Worm (Caenorhabditis elegans) whole organism, L3 larva: Measurements from ENCODE around the gene Y17G7B.12.

ENCODE experiments used
- R02D3.7 ChIP-seq: fragments of 150-350 bp; optimal IDR thresholded peaks from 2 replicates; lab custom pipeline; 2014; ENCODE audit warnings: missing biosample characterization, missing genetic modification characterization
- ZK546.5 ChIP-seq: sonication (generic microtip); optimal IDR thresholded peaks from 2 replicates; lab custom pipeline; 2017; ENCODE audit warnings: missing biosample characterization, missing genetic modification characterization
- aly-2 ChIP-seq: fragments of 150-350 bp; optimal IDR thresholded peaks from 2 replicates; lab custom pipeline; 2014; ENCODE audit warnings: missing biosample characterization, missing genetic modification characterization
- ama-1 ChIP-seq: fragments of 150-350 bp; optimal IDR thresholded peaks from 2 replicates; lab custom pipeline; 2018
- ceh-16 ChIP-seq: sonication (generic microtip); optimal IDR thresholded peaks from 2 replicates; lab custom pipeline; 2017; ENCODE audit warnings: missing biosample characterization, missing genetic modification characterization
- ceh-28 ChIP-seq: fragments of 150-350 bp; optimal IDR thresholded peaks from 2 replicates; lab custom pipeline; 2014; ENCODE audit warnings: missing biosample characterization, missing genetic modification reagents, missing genetic modification characterization
- ceh-82 ChIP-seq: fragments of 150-350 bp; optimal IDR thresholded peaks from 2 replicates; lab custom pipeline; 2014; ENCODE audit warnings: missing biosample characterization, missing genetic modification characterization
- ceh-9 ChIP-seq: sonication (generic microtip); optimal IDR thresholded peaks from 2 replicates; lab custom pipeline; 2018; ENCODE audit warnings: missing biosample characterization, missing genetic modification characterization
- daf-12 ChIP-seq: fragments of 150-350 bp; optimal IDR thresholded peaks from 2 replicates; lab custom pipeline; 2014; ENCODE audit warnings: missing biosample characterization, missing genetic modification reagents, missing genetic modification characterization
- egl-27 ChIP-seq: sonication (generic microtip); optimal IDR thresholded peaks from 4 replicates; lab custom pipeline; 2017; ENCODE audit warnings: missing biosample characterization, missing genetic modification reagents, missing genetic modification characterization
- egl-5 ChIP-seq: fragments of 150-350 bp; optimal IDR thresholded peaks from 2 replicates; lab custom pipeline; 2017; ENCODE audit warnings: missing biosample characterization, missing genetic modification reagents, missing genetic modification characterization, inconsistent platforms
- elt-1 ChIP-seq: fragments of 150-350 bp; optimal IDR thresholded peaks from 2 replicates; lab custom pipeline; 2014; ENCODE audit warnings: missing biosample characterization, missing genetic modification characterization
- elt-2 ChIP-seq: sonication (generic microtip); optimal IDR thresholded peaks from 2 replicates; lab custom pipeline; 2016; ENCODE audit warnings: missing genetic modification reagents, mild to moderate bottlenecking, missing genetic modification characterization, missing compliant biosample characterization
- elt-3 ChIP-seq, 3 experiments: fragments of 150-350 bp in 1 of 3; sonication (generic microtip) in 2 of 3; optimal IDR thresholded peaks; 2 replicates in 2 of 3; 4 replicates in 1 of 3; lab custom pipeline; 2014 to 2017; ENCODE audit warnings: missing biosample characterization in 3 of 3, missing genetic modification characterization in 3 of 3
- eor-1 ChIP-seq, 2 experiments: fragments of 150-350 bp; optimal IDR thresholded peaks; 2 replicates each; lab custom pipeline; 2014 to 2018; ENCODE audit warnings: missing biosample characterization in 2 of 2, missing genetic modification characterization in 2 of 2
- fkh-10 ChIP-seq: sonication (generic microtip); optimal IDR thresholded peaks from 2 replicates; lab custom pipeline; 2017; ENCODE audit warnings: missing biosample characterization, missing genetic modification reagents, missing genetic modification characterization
- fkh-2 ChIP-seq: fragments of 150-350 bp; optimal IDR thresholded peaks from 2 replicates; lab custom pipeline; 2014; ENCODE audit warnings: missing biosample characterization, missing genetic modification reagents, missing genetic modification characterization
- fos-1 ChIP-seq: fragments of 150-350 bp; optimal IDR thresholded peaks from 2 replicates; lab custom pipeline; 2014; ENCODE audit warnings: missing biosample characterization, missing genetic modification characterization
- hmg-11 ChIP-seq: sonication (generic microtip); optimal IDR thresholded peaks from 2 replicates; lab custom pipeline; 2016; ENCODE audit warnings: missing genetic modification characterization, missing compliant biosample characterization
- jun-1 ChIP-seq: fragments of 150-350 bp; optimal IDR thresholded peaks from 2 replicates; lab custom pipeline; 2014; ENCODE audit warnings: missing biosample characterization, missing genetic modification reagents, missing genetic modification characterization
- lin-15B ChIP-seq: fragments of 150-350 bp; optimal IDR thresholded peaks from 2 replicates; lab custom pipeline; 2014; ENCODE audit warnings: missing biosample characterization, missing genetic modification characterization
- lin-39 ChIP-seq: fragments of 150-350 bp; optimal IDR thresholded peaks from 2 replicates; lab custom pipeline; 2018; ENCODE audit warnings: missing biosample characterization, missing genetic modification reagents, missing genetic modification characterization
- lsy-12 ChIP-seq: sonication (generic microtip); optimal IDR thresholded peaks from 2 replicates; lab custom pipeline; 2016; ENCODE audit warnings: mild to moderate bottlenecking, missing genetic modification characterization, missing compliant biosample characterization
- mdl-1 ChIP-seq: fragments of 150-350 bp; optimal IDR thresholded peaks from 2 replicates; lab custom pipeline; 2014; ENCODE audit warnings: missing biosample characterization, missing genetic modification characterization
- mml-1 ChIP-seq: fragments of 150-350 bp; sonication (generic microtip); optimal IDR thresholded peaks from 3 replicates; lab custom pipeline; 2014; ENCODE audit warnings: missing biosample characterization, missing genetic modification characterization
- nfya-1 ChIP-seq: sonication (generic microtip); optimal IDR thresholded peaks from 2 replicates; lab custom pipeline; 2017; ENCODE audit warnings: missing genetic modification characterization, mild to moderate bottlenecking, missing compliant biosample characterization, antibody characterized with exemption, moderate library complexity; ENCODE audit not compliant: insufficient read depth
- nhr-11 ChIP-seq: fragments of 150-350 bp; optimal IDR thresholded peaks from 2 replicates; lab custom pipeline; 2014; ENCODE audit warnings: missing biosample characterization, missing genetic modification characterization
- nhr-12 ChIP-seq: fragments of 150-350 bp; optimal IDR thresholded peaks from 2 replicates; lab custom pipeline; 2014; ENCODE audit warnings: missing biosample characterization, missing genetic modification characterization
- nhr-23 ChIP-seq: fragments of 150-350 bp; optimal IDR thresholded peaks from 2 replicates; lab custom pipeline; 2014; ENCODE audit warnings: missing biosample characterization, missing genetic modification reagents, missing genetic modification characterization
- nhr-237 ChIP-seq: fragments of 150-350 bp; optimal IDR thresholded peaks from 2 replicates; lab custom pipeline; 2014; ENCODE audit warnings: missing biosample characterization, missing genetic modification characterization
- nhr-25 ChIP-seq: sonication (generic microtip); optimal IDR thresholded peaks from 2 replicates; lab custom pipeline; 2017; ENCODE audit warnings: missing biosample characterization, missing genetic modification characterization
- nhr-28 ChIP-seq: fragments of 150-350 bp; optimal IDR thresholded peaks from 2 replicates; lab custom pipeline; 2014; ENCODE audit warnings: missing biosample characterization, missing genetic modification characterization
- nhr-43 ChIP-seq: sonication (generic microtip); optimal IDR thresholded peaks from 2 replicates; lab custom pipeline; 2016; ENCODE audit warnings: mild to moderate bottlenecking, missing genetic modification characterization, missing compliant biosample characterization; ENCODE audit not compliant: poor library complexity, severe bottlenecking
- nhr-67 ChIP-seq: fragments of 150-350 bp; optimal IDR thresholded peaks from 2 replicates; lab custom pipeline; 2014; ENCODE audit warnings: missing biosample characterization, missing genetic modification characterization
- nhr-76 ChIP-seq: fragments of 150-350 bp; sonication (generic microtip); optimal IDR thresholded peaks from 5 replicates; lab custom pipeline; 2014; ENCODE audit warnings: missing biosample characterization, missing genetic modification characterization
- nhr-77 ChIP-seq: fragments of 150-350 bp; optimal IDR thresholded peaks from 2 replicates; lab custom pipeline; 2014; ENCODE audit warnings: missing biosample characterization, missing genetic modification characterization
- pha-4 ChIP-seq: fragments of 150-350 bp; optimal IDR thresholded peaks from 2 replicates; lab custom pipeline; 2014; ENCODE audit warnings: missing biosample characterization, missing genetic modification reagents, missing genetic modification characterization
- pqm-1 ChIP-seq: fragments of 150-350 bp; optimal IDR thresholded peaks from 2 replicates; lab custom pipeline; 2017; ENCODE audit warnings: missing biosample characterization, missing genetic modification characterization, inconsistent platforms
- sea-2 ChIP-seq: fragments of 150-350 bp; sonication (generic microtip); optimal IDR thresholded peaks from 4 replicates; lab custom pipeline; 2014; ENCODE audit warnings: missing biosample characterization, missing genetic modification reagents, missing genetic modification characterization
- skn-1 ChIP-seq: fragments of 150-350 bp; optimal IDR thresholded peaks from 2 replicates; lab custom pipeline; 2014; ENCODE audit warnings: missing biosample characterization, missing genetic modification characterization
- snpc-4 ChIP-seq: fragments of 150-350 bp; optimal IDR thresholded peaks from 2 replicates; lab custom pipeline; 2014; ENCODE audit warnings: missing biosample characterization, missing genetic modification characterization
- tbx-2 ChIP-seq: sonication (generic microtip); optimal IDR thresholded peaks from 2 replicates; lab custom pipeline; 2016; ENCODE audit warnings: mild to moderate bottlenecking, missing genetic modification characterization, missing compliant biosample characterization
- unc-39 ChIP-seq: sonication (generic microtip); optimal IDR thresholded peaks from 4 replicates; lab custom pipeline; 2017; ENCODE audit warnings: missing biosample characterization, missing genetic modification characterization
- unc-62 ChIP-seq: fragments of 150-350 bp; sonication (generic microtip); optimal IDR thresholded peaks from 4 replicates; lab custom pipeline; 2014; ENCODE audit warnings: missing biosample characterization, missing genetic modification reagents, missing genetic modification characterization
- zag-1 ChIP-seq: fragments of 150-350 bp; optimal IDR thresholded peaks from 2 replicates; lab custom pipeline; 2014; ENCODE audit warnings: missing biosample characterization, missing genetic modification characterization
- ztf-11 ChIP-seq: fragments of 150-350 bp; optimal IDR thresholded peaks from 2 replicates; lab custom pipeline; 2014; ENCODE audit warnings: missing biosample characterization, missing genetic modification characterization
- ztf-4 ChIP-seq: fragments of 150-350 bp; optimal IDR thresholded peaks from 2 replicates; lab custom pipeline; 2014; ENCODE audit warnings: missing biosample characterization, missing genetic modification characterization

Gene Y17G7B.12

DNA sequence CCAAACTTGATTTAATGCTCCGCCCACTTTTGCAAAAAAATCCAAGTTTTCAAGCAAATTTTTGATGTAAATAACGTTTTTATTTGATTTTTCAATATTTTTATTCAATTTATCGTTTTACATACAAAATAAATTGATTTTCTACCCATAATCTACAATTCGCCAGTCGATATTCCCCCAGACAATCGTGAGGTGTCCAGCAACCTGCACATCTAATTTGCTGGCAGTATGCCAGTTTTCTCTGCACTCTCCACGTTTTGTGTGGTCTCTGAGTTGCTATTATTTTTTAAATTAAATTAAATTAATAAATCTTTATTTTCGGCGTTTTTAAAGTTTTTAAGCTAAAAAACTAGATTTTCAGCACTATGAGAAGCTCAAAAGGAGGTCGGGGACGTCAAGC lies 43.6 kb upstream of the Y17G7B.12 start:
- TF ChIP-seq ama-1 (lab: Kevin White, UChicago), result peak; percentile 60
- TF ChIP-seq nhr-77 (tag; lab: Kevin White, UChicago), result peak; percentile 67
- peak; percentile 86 for TF ChIP-seq ceh-28 (tag; lab: Kevin White, UChicago)
- peak; percentile 71 for TF ChIP-seq tbx-2
- TF ChIP-seq nhr-237 (tag; lab: Kevin White, UChicago), result no peak
- no peak for TF ChIP-seq unc-62 (GFP tag; lab: Kevin White, UChicago)
- TF ChIP-seq sea-2, result no peak
- TF ChIP-seq elt-2 (tag; lab: Kevin White, UChicago), result peak; percentile 73
- no peak for TF ChIP-seq zag-1 (tag; lab: Kevin White, UChicago)
- TF ChIP-seq ztf-11 (tag; lab: Kevin White, UChicago), result no peak
- TF ChIP-seq snpc-4 (tag; lab: Kevin White, UChicago), result peak; percentile 57
- peak; percentile 30 for TF ChIP-seq egl-27 (tag; lab: Kevin White, UChicago)
- no peak for TF ChIP-seq nhr-12
- TF ChIP-seq mml-1 (tag; lab: Kevin White, UChicago), result no peak
- TF ChIP-seq ztf-4, result peak; percentile 79
- TF ChIP-seq fkh-10 (GFP tag; lab: Kevin White, UChicago), result peak; percentile 86
- TF ChIP-seq nhr-76 (tag; lab: Kevin White, UChicago), result no peak
- peak; percentile 76 for TF ChIP-seq pqm-1
- TF ChIP-seq elt-1 (tag; lab: Kevin White, UChicago), result no peak
- no peak for TF ChIP-seq ceh-16 (tag; lab: Kevin White, UChicago)
- TF ChIP-seq fkh-2 (tag; lab: Kevin White, UChicago), result no peak
- peak; percentile 39 for TF ChIP-seq skn-1 (tag; lab: Kevin White, UChicago)
- no peak for TF ChIP-seq ceh-9 (tag; lab: Kevin White, UChicago)
- TF ChIP-seq daf-12 (tag; lab: Kevin White, UChicago), result no peak
- TF ChIP-seq nhr-28 (tag; lab: Kevin White, UChicago), result no peak
- TF ChIP-seq lsy-12, result no peak
- no peak for TF ChIP-seq eor-1 (tag; optimal IDR thresholded peaks at IDR 0.05; lab: Kevin White, UChicago)
- peak; percentile 69 for TF ChIP-seq nhr-25 (tag; lab: Kevin White, UChicago)
- TF ChIP-seq elt-3 (tag; optimal IDR thresholded peaks at IDR 0.05; lab: Kevin White, UChicago), result no peak
- peak; percentile 85 for TF ChIP-seq R02D3.7
- peak; percentile 43 for TF ChIP-seq mdl-1 (tag; lab: Kevin White, UChicago)
- TF ChIP-seq nhr-67 (tag; lab: Kevin White, UChicago), result no peak
- TF ChIP-seq nhr-23 (tag; lab: Kevin White, UChicago), result peak; percentile 98
- TF ChIP-seq jun-1 (tag; lab: Kevin White, UChicago), result peak; percentile 74
- peak; percentile 69 for TF ChIP-seq ceh-82 (tag; lab: Kevin White, UChicago)
- peak; percentile 95 for TF ChIP-seq lin-15B (tag; lab: Kevin White, UChicago)
- TF ChIP-seq lin-39 (tag; lab: Kevin White, UChicago), result peak; percentile 44
- TF ChIP-seq unc-39 (tag; lab: Kevin White, UChicago), result no peak
- TF ChIP-seq nhr-11 (tag; lab: Kevin White, UChicago), result peak; percentile 77
- peak; percentile 93 for TF ChIP-seq pha-4
- TF ChIP-seq ZK546.5 (tag; lab: Kevin White, UChicago), result peak; percentile 95
- TF ChIP-seq hmg-11 (tag; lab: Kevin White, UChicago), result no peak
- TF ChIP-seq egl-5, result peak; percentile 61
- TF ChIP-seq nhr-43 (tag; lab: Kevin White, UChicago), result peak; percentile 90
- TF ChIP-seq aly-2 (tag; lab: Kevin White, UChicago), result no peak
- peak; percentile 83 for TF ChIP-seq nfya-1 (tag; lab: Kevin White, UChicago)
- TF ChIP-seq fos-1 (tag; lab: Kevin White, UChicago), result peak; percentile 69
